Fruit fly (Drosophila melanogaster) whole organism, embryonic: ENCODE results near the gene TrpRS.

Experiments used
- Adf1 ChIP-seq: fragments of 200-800 bp; sonication (Bioruptor generic); IDR thresholded peaks from 2 replicates; pipeline ENCODE4 v1.3.6; 2022; ENCODE audit warnings: missing biosample characterization, missing genetic modification characterization
- Bdp1 ChIP-seq: fragments of 200-800 bp; sonication (Bioruptor generic); optimal IDR thresholded peaks from 3 replicates; lab custom pipeline; 2016; ENCODE audit warnings: missing biosample characterization, missing genetic modification characterization
- BtbVII ChIP-seq: fragments of 200-800 bp; sonication (Bioruptor generic); optimal IDR thresholded peaks from 3 replicates; lab custom pipeline; 2017; ENCODE audit warnings: missing biosample characterization, mild to moderate bottlenecking, missing genetic modification characterization
- C15 ChIP-seq: fragments of 200-800 bp; sonication (Bioruptor generic); IDR thresholded peaks from 3 replicates; pipeline ENCODE4 v1.3.6; 2022; ENCODE audit warnings: missing biosample characterization, missing genetic modification characterization
- CG10267 ChIP-seq: fragments of 200-800 bp; sonication (Bioruptor generic); optimal IDR thresholded peaks from 2 replicates; lab custom pipeline; 2018; ENCODE audit warnings: missing biosample characterization, mild to moderate bottlenecking, missing genetic modification characterization, moderate library complexity
- CG10959 ChIP-seq: fragments of 200-800 bp; sonication (Bioruptor generic); IDR thresholded peaks from 2 replicates; pipeline ENCODE4 v1.3.6; 2022; ENCODE audit warnings: missing biosample characterization, missing genetic modification characterization
- CG11398 ChIP-seq: fragments of 200-800 bp; sonication (Bioruptor generic); optimal IDR thresholded peaks from 2 replicates; lab custom pipeline; 2016; ENCODE audit warnings: missing biosample characterization, missing genetic modification characterization
- CG12155 ChIP-seq: fragments of 200-800 bp; sonication (Bioruptor generic); optimal IDR thresholded peaks from 3 replicates; lab custom pipeline; 2016; ENCODE audit warnings: missing biosample characterization, missing genetic modification characterization
- CG1233 ChIP-seq: fragments of 200-800 bp; sonication (Bioruptor generic); optimal IDR thresholded peaks from 4 replicates; lab custom pipeline; 2018; ENCODE audit warnings: missing biosample characterization, mild to moderate bottlenecking, missing genetic modification characterization
- CG12391 ChIP-seq: fragments of 200-800 bp; sonication (Bioruptor generic); optimal IDR thresholded peaks from 3 replicates; lab custom pipeline; 2018; ENCODE audit warnings: missing biosample characterization, mild to moderate bottlenecking, missing genetic modification characterization, moderate library complexity
- CG12744 ChIP-seq: fragments of 200-800 bp; sonication (Bioruptor generic); optimal IDR thresholded peaks from 2 replicates; lab custom pipeline; 2016; ENCODE audit warnings: missing biosample characterization, missing genetic modification characterization
- CG15514 ChIP-seq: fragments of 200-800 bp; sonication (Bioruptor generic); optimal IDR thresholded peaks from 3 replicates; lab custom pipeline; 2017; ENCODE audit warnings: missing biosample characterization, missing genetic modification characterization, mild to moderate bottlenecking, moderate library complexity, missing genetic modification reagents
- CG17802 ChIP-seq: fragments of 200-800 bp; sonication (Bioruptor generic); optimal IDR thresholded peaks from 2 replicates; lab custom pipeline; 2018; ENCODE audit warnings: missing biosample characterization, mild to moderate bottlenecking, missing genetic modification characterization, moderate library complexity
- CG2199 ChIP-seq: fragments of 200-800 bp; sonication (Bioruptor generic); IDR thresholded peaks from 3 replicates; pipeline ENCODE4 v1.3.6; 2022; ENCODE audit warnings: missing biosample characterization, missing genetic modification characterization
- CG32532 ChIP-seq: fragments of 200-800 bp; sonication (Bioruptor generic); IDR thresholded peaks from 2 replicates; pipeline ENCODE4 v1.3.6; 2022; ENCODE audit warnings: missing biosample characterization, missing genetic modification characterization
- CG32767 ChIP-seq: fragments of 200-800 bp; sonication (Bioruptor generic); IDR thresholded peaks from 2 replicates; pipeline ENCODE4 v1.3.6; 2022; ENCODE audit warnings: missing biosample characterization, missing genetic modification characterization
- CG33557 ChIP-seq: fragments of 200-800 bp; sonication (Bioruptor generic); optimal IDR thresholded peaks from 2 replicates; lab custom pipeline; 2019; ENCODE audit warnings: missing biosample characterization, mild to moderate bottlenecking, missing genetic modification characterization, moderate library complexity
- CG4820 ChIP-seq: fragments of 200-800 bp; sonication (Bioruptor generic); optimal IDR thresholded peaks from 3 replicates; lab custom pipeline; 2016; ENCODE audit warnings: missing biosample characterization, missing genetic modification characterization
- CG5180 ChIP-seq: fragments of 200-800 bp; sonication (Bioruptor generic); optimal IDR thresholded peaks from 3 replicates; lab custom pipeline; 2017; ENCODE audit warnings: missing biosample characterization, missing genetic modification characterization, mild to moderate bottlenecking, moderate library complexity, missing genetic modification reagents
- CG6854 ChIP-seq: fragments of 200-800 bp; sonication (Bioruptor generic); optimal IDR thresholded peaks from 3 replicates; lab custom pipeline; 2017; ENCODE audit warnings: missing biosample characterization, mild to moderate bottlenecking, missing genetic modification characterization
- CTCF ChIP-seq: fragments of 200-800 bp; sonication (Bioruptor generic); optimal IDR thresholded peaks from 2 replicates; lab custom pipeline; 2017; ENCODE audit warnings: missing biosample characterization, mild to moderate bottlenecking, missing genetic modification characterization, moderate library complexity
- D19A ChIP-seq: fragments of 200-800 bp; optimal IDR thresholded peaks from 3 replicates; lab custom pipeline; 2019; ENCODE audit warnings: missing biosample characterization, mild to moderate bottlenecking, missing genetic modification characterization, moderate library complexity
- Dfd ChIP-seq, 2 experiments: fragments of >200 bp; optimal IDR thresholded peaks; 2 replicates each; lab custom pipeline; 2017; ENCODE audit warnings: missing biosample characterization in 2 of 2, missing genetic modification characterization in 2 of 2
- Drgx ChIP-seq: fragments of 200-800 bp; sonication (Bioruptor generic); IDR thresholded peaks from 2 replicates; pipeline ENCODE4 v1.3.6; 2022; ENCODE audit warnings: missing biosample characterization, missing genetic modification characterization
- HHEX ChIP-seq: fragments of 200-800 bp; sonication (Bioruptor generic); optimal IDR thresholded peaks from 3 replicates; lab custom pipeline; 2017; ENCODE audit warnings: missing biosample characterization, mild to moderate bottlenecking, missing genetic modification characterization, missing genetic modification reagents
- Hey ChIP-seq: fragments of 200-800 bp; sonication (Bioruptor generic); optimal IDR thresholded peaks from 3 replicates; lab custom pipeline; 2018; ENCODE audit warnings: missing biosample characterization, mild to moderate bottlenecking, missing genetic modification characterization
- Jarid2 ChIP-seq: fragments of 200-800 bp; sonication (Bioruptor generic); optimal IDR thresholded peaks from 3 replicates; lab custom pipeline; 2017; ENCODE audit warnings: mild to moderate bottlenecking, missing biosample characterization, missing genetic modification reagents, missing genetic modification characterization
- Lpt ChIP-seq: fragments of >200 bp; optimal IDR thresholded peaks from 2 replicates; lab custom pipeline; 2018; ENCODE audit warnings: missing biosample characterization, missing genetic modification characterization
- Mrtf ChIP-seq: fragments of 200-800 bp; sonication (Bioruptor generic); IDR thresholded peaks from 3 replicates; pipeline ENCODE4 v1.3.6; 2022; ENCODE audit warnings: missing biosample characterization, missing genetic modification characterization
- Nf-YA ChIP-seq: fragments of 200-800 bp; sonication (Bioruptor generic); IDR thresholded peaks from 2 replicates; pipeline ENCODE4 v1.3.6; 2022; ENCODE audit warnings: missing biosample characterization, missing genetic modification characterization
- Rx ChIP-seq: fragments of 200-800 bp; sonication (Bioruptor generic); IDR thresholded peaks from 2 replicates; pipeline ENCODE4 v1.3.6; 2022; ENCODE audit warnings: missing biosample characterization, missing genetic modification characterization
- Trl ChIP-seq, 3 experiments: fragments of >200 bp in 2 of 3; fragments of 200-800 bp in 1 of 3; sonication (Bioruptor generic) in 1 of 3; optimal IDR thresholded peaks; 2 replicates in 1 of 3; 3 replicates in 2 of 3; lab custom pipeline; 2016 to 2017; ENCODE audit warnings: missing biosample characterization in 1 of 3, missing genetic modification characterization in 1 of 3
- Vsx1 ChIP-seq: fragments of 200-800 bp; sonication (Bioruptor generic); optimal IDR thresholded peaks from 2 replicates; lab custom pipeline; 2017; ENCODE audit warnings: missing biosample characterization, mild to moderate bottlenecking, missing genetic modification characterization, missing genetic modification reagents
- crol ChIP-seq: fragments of 200-800 bp; sonication (Bioruptor generic); IDR thresholded peaks from 2 replicates; pipeline ENCODE4 v1.3.6; 2022; ENCODE audit warnings: missing biosample characterization, missing genetic modification characterization
- en ChIP-seq: fragments of 200-800 bp; sonication (Bioruptor generic); optimal IDR thresholded peaks from 2 replicates; lab custom pipeline; 2016; ENCODE audit warnings: missing biosample characterization, missing genetic modification characterization
- ewg ChIP-seq: fragments of 200-800 bp; sonication (Bioruptor generic); optimal IDR thresholded peaks from 3 replicates; lab custom pipeline; 2017; ENCODE audit warnings: mild to moderate bottlenecking, missing biosample characterization, missing genetic modification reagents, missing genetic modification characterization
- eyg ChIP-seq: fragments of 200-800 bp; sonication (Bioruptor generic); optimal IDR thresholded peaks from 3 replicates; lab custom pipeline; 2016; ENCODE audit warnings: missing biosample characterization, missing genetic modification characterization
- fd3F ChIP-seq: fragments of 200-800 bp; sonication (Bioruptor generic); optimal IDR thresholded peaks from 2 replicates; lab custom pipeline; 2018; ENCODE audit warnings: missing biosample characterization, mild to moderate bottlenecking, missing genetic modification characterization, moderate library complexity
- gcm2 ChIP-seq: fragments of 200-800 bp; sonication (Bioruptor generic); optimal IDR thresholded peaks from 2 replicates; lab custom pipeline; 2016; ENCODE audit warnings: missing biosample characterization, missing genetic modification characterization
- hkb ChIP-seq, 2 experiments: fragments of 200-800 bp in 1 of 2; fragments of >200 bp in 1 of 2; sonication (Bioruptor generic) in 1 of 2; IDR thresholded peaks in 1 of 2; optimal IDR thresholded peaks in 1 of 2; 2 replicates each; pipeline versions ENCODE4 v1.3.6 to Lab custom; 2017 to 2022; ENCODE audit warnings: missing biosample characterization in 1 of 2, missing genetic modification characterization in 1 of 2
- ken ChIP-seq: fragments of 200-800 bp; sonication (Bioruptor generic); IDR thresholded peaks from 3 replicates; pipeline ENCODE4 v1.3.6; 2022; ENCODE audit warnings: missing biosample characterization, missing genetic modification characterization
- lmd ChIP-seq: fragments of 200-800 bp; sonication (Bioruptor generic); IDR thresholded peaks from 2 replicates; pipeline ENCODE4 v1.3.6; 2022; ENCODE audit warnings: missing biosample characterization, missing genetic modification characterization
- slp2 ChIP-seq: fragments of 200-800 bp; sonication (Bioruptor generic); optimal IDR thresholded peaks from 2 replicates; lab custom pipeline; 2016; ENCODE audit warnings: missing biosample characterization, missing genetic modification characterization
- sob ChIP-seq: fragments of 200-800 bp; sonication (Bioruptor generic); IDR thresholded peaks from 2 replicates; pipeline ENCODE4 v1.3.6; 2022; ENCODE audit warnings: missing biosample characterization, missing genetic modification characterization
- ssp ChIP-seq: fragments of 200-800 bp; sonication (Bioruptor generic); IDR thresholded peaks from 2 replicates; pipeline ENCODE4 v1.3.6; 2022; ENCODE audit warnings: missing biosample characterization, missing genetic modification characterization
- stc ChIP-seq: fragments of 200-800 bp; sonication (Bioruptor generic); IDR thresholded peaks from 2 replicates; pipeline ENCODE4 v1.3.6; 2022; ENCODE audit warnings: missing biosample characterization, missing genetic modification characterization
- trh ChIP-seq: fragments of 200-800 bp; sonication (Bioruptor generic); optimal IDR thresholded peaks from 2 replicates; lab custom pipeline; 2016; ENCODE audit warnings: missing biosample characterization, missing genetic modification characterization
- tup ChIP-seq: fragments of 200-800 bp; sonication (Bioruptor generic); optimal IDR thresholded peaks from 2 replicates; lab custom pipeline; 2016; ENCODE audit warnings: missing biosample characterization, mild to moderate bottlenecking, missing genetic modification characterization, moderate library complexity
- unc-4 ChIP-seq: fragments of 200-800 bp; sonication (Bioruptor generic); IDR thresholded peaks from 2 replicates; pipeline ENCODE4 v1.3.6; 2022; ENCODE audit warnings: missing biosample characterization, missing genetic modification characterization; ENCODE audit not compliant: partially characterized antibody
- zen ChIP-seq: fragments of 200-800 bp; sonication (Bioruptor generic); optimal IDR thresholded peaks from 3 replicates; lab custom pipeline; 2018; ENCODE audit warnings: missing biosample characterization, mild to moderate bottlenecking, missing genetic modification characterization, moderate library complexity
- zen2 ChIP-seq: fragments of 200-800 bp; sonication (Bioruptor generic); IDR thresholded peaks from 3 replicates; pipeline ENCODE4 v1.3.6; 2022; ENCODE audit warnings: missing biosample characterization, missing genetic modification characterization; ENCODE audit not compliant: partially characterized antibody

Gene TrpRS

dm6 chr3R:9236883-9237267, 29.8 kb downstream of the TrpRS start (continued):
- TF ChIP-seq zen (tag; lab: Kevin White, UChicago), result no peak
- TF ChIP-seq tup (GFP tag; lab: Kevin White, UChicago), result no peak
- peak; percentile 74 for TF ChIP-seq CG32532
- TF ChIP-seq Nf-YA (GFP tag; lab: Robert Waterston, UW), result no peak
- TF ChIP-seq eyg, result no peak
- peak; percentile 7 for TF ChIP-seq CTCF (GFP tag; lab: Kevin White, UChicago)
- TF ChIP-seq CG12391 (tag; lab: Kevin White, UChicago), result no peak
- TF ChIP-seq unc-4 (GFP tag; lab: Robert Waterston, UW), result no peak
- TF ChIP-seq HHEX (GFP tag; lab: Kevin White, UChicago), result peak; percentile 0
- TF ChIP-seq zen2, result no peak
- TF ChIP-seq ken (GFP tag; lab: Robert Waterston, UW), result no peak
- no peak for TF ChIP-seq gcm2 (GFP tag; lab: Kevin White, UChicago)
- TF ChIP-seq crol (GFP tag; lab: Robert Waterston, UW), result peak; percentile 70
- TF ChIP-seq CG12155 (GFP tag; lab: Kevin White, UChicago), result no peak
- TF ChIP-seq slp2 (GFP tag; lab: Kevin White, UChicago), result no peak
- no peak for TF ChIP-seq CG10959
- TF ChIP-seq BtbVII (GFP tag; lab: Kevin White, UChicago), result peak; percentile 54
- no peak for TF ChIP-seq CG4820
- peak; percentile 28 for TF ChIP-seq D19A
- no peak for TF ChIP-seq CG17802
- no peak for TF ChIP-seq Lpt (GFP tag; lab: Kevin White, UChicago)
- TF ChIP-seq CG6854 (GFP tag; lab: Kevin White, UChicago), result peak; percentile 50
- TF ChIP-seq hkb (optimal IDR thresholded peaks at IDR 0.05; lab: Kevin White, UChicago), result no peak
- peak; percentile 45; the same call in 1 of the 2 replicates for TF ChIP-seq hkb (GFP tag; IDR thresholded peaks at IDR 0.05; lab: Robert Waterston, UW)
- peak; percentile 97 for TF ChIP-seq ewg (GFP tag; lab: Kevin White, UChicago)
- TF ChIP-seq Adf1, result no peak; the same call in 1 of the 2 replicates
- no peak for TF ChIP-seq ssp
- no peak for TF ChIP-seq trh (GFP tag; lab: Kevin White, UChicago)
- peak; percentile 47 for TF ChIP-seq CG15514 (GFP tag; lab: Kevin White, UChicago)
- no peak for TF ChIP-seq Hey
- no peak for TF ChIP-seq Mrtf (GFP tag; lab: Robert Waterston, UW)
- no peak for TF ChIP-seq lmd (GFP tag; lab: Robert Waterston, UW)
- TF ChIP-seq fd3F, result no peak
- TF ChIP-seq Rx (GFP tag; lab: Robert Waterston, UW), result no peak
- no peak for TF ChIP-seq CG11398 (GFP tag; lab: Kevin White, UChicago)
- peak; percentile 29; the same call in 1 of the 2 replicates for TF ChIP-seq CG32767 (GFP tag; lab: Robert Waterston, UW)
- no peak for TF ChIP-seq en (GFP tag; lab: Kevin White, UChicago)
- peak; percentile 15 for TF ChIP-seq Bdp1 (GFP tag; lab: Kevin White, UChicago)
- TF ChIP-seq CG2199, result no peak
- TF ChIP-seq CG12744 (GFP tag; lab: Kevin White, UChicago), result no peak
- TF ChIP-seq Trl (optimal IDR thresholded peaks at IDR 0.05; lab: Kevin White, UChicago), result peak; percentile 99 to 100
- TF ChIP-seq Trl (GFP tag; optimal IDR thresholded peaks at IDR 0.05; lab: Kevin White, UChicago), result peak; percentile 65
- no peak for TF ChIP-seq Jarid2
- no peak for TF ChIP-seq stc (GFP tag; lab: Robert Waterston, UW)
- peak; percentile 50; the same call in 1 of the 2 replicates for TF ChIP-seq Drgx (GFP tag; lab: Robert Waterston, UW)
- TF ChIP-seq CG5180 (GFP tag; lab: Kevin White, UChicago), result no peak
- TF ChIP-seq sob, result peak; percentile 23; the same call in 1 of the 2 replicates
- no peak for TF ChIP-seq CG1233 (GFP tag; lab: Kevin White, UChicago)
- no peak for TF ChIP-seq Vsx1 (GFP tag; lab: Kevin White, UChicago)
- peak; percentile 89 for TF ChIP-seq CG10267
- TF ChIP-seq Dfd (GFP tag; optimal IDR thresholded peaks at IDR 0.05; lab: Kevin White, UChicago), result no peak
- TF ChIP-seq CG33557, result no peak
- no peak for TF ChIP-seq C15 (GFP tag; lab: Robert Waterston, UW)
